Worm (Caenorhabditis elegans) whole organism, L3 larva: ENCODE measurements around the gene F48E8.4.

ENCODE experiments used
- ama-1 ChIP-seq: fragments of 150-350 bp; optimal IDR thresholded peaks from 2 replicates; lab custom pipeline; 2018
- lin-39 ChIP-seq: fragments of 150-350 bp; optimal IDR thresholded peaks from 2 replicates; lab custom pipeline; 2018; ENCODE audit warnings: missing biosample characterization, missing genetic modification reagents, missing genetic modification characterization
- nhr-28 ChIP-seq: fragments of 150-350 bp; optimal IDR thresholded peaks from 2 replicates; lab custom pipeline; 2014; ENCODE audit warnings: missing biosample characterization, missing genetic modification characterization
- nhr-76 ChIP-seq: fragments of 150-350 bp; sonication (generic microtip); optimal IDR thresholded peaks from 5 replicates; lab custom pipeline; 2014; ENCODE audit warnings: missing biosample characterization, missing genetic modification characterization
- pha-4 ChIP-seq: fragments of 150-350 bp; optimal IDR thresholded peaks from 2 replicates; lab custom pipeline; 2014; ENCODE audit warnings: missing biosample characterization, missing genetic modification reagents, missing genetic modification characterization

ce11 chrIII:5440540-5440939 lies 12.8 kb upstream of the F48E8.4 start, which contains the start of gene W03A5.6:
- TF ChIP-seq ama-1 (no peak), nhr-28 (tag; lab: Kevin White, UChicago) (no peak), nhr-76 (tag; lab: Kevin White, UChicago) (no peak), lin-39 (no peak), pha-4 (no peak)
